Fruit fly (Drosophila melanogaster) whole organism, embryonic: ENCODE measurements around the gene CG10700.
A peak's percentile ranks its signal among the peaks of the same experiment; 100 is the strongest.

Experiments
- Atf6 ChIP-seq: fragments of 200-800 bp; sonication (Bioruptor generic); IDR thresholded peaks from 2 replicates; pipeline ENCODE4 v1.3.6; 2022; ENCODE audit warnings: missing biosample characterization, missing genetic modification characterization
- BEAF-32 ChIP-seq: fragments of 200-800 bp; sonication (Bioruptor generic); optimal IDR thresholded peaks from 3 replicates; lab custom pipeline; 2017; ENCODE audit warnings: missing biosample characterization, missing genetic modification characterization, mild to moderate bottlenecking, moderate library complexity, missing genetic modification reagents
- CG10543 ChIP-seq: fragments of 200-800 bp; sonication (Bioruptor generic); optimal IDR thresholded peaks from 3 replicates; lab custom pipeline; 2017; ENCODE audit warnings: missing biosample characterization, mild to moderate bottlenecking, missing genetic modification characterization, moderate library complexity
- CG10654 ChIP-seq: fragments of 200-800 bp; sonication (Bioruptor generic); optimal IDR thresholded peaks from 2 replicates; lab custom pipeline; 2016; ENCODE audit warnings: missing biosample characterization, missing genetic modification characterization
- CG11504 ChIP-seq: fragments of 200-800 bp; sonication (Bioruptor generic); optimal IDR thresholded peaks from 3 replicates; lab custom pipeline; 2019; ENCODE audit warnings: missing biosample characterization, mild to moderate bottlenecking, missing genetic modification characterization, moderate library complexity
- CG11560 ChIP-seq: fragments of 200-800 bp; sonication (Bioruptor generic); IDR thresholded peaks from 3 replicates; pipeline ENCODE4 v1.3.6; 2022; ENCODE audit warnings: missing biosample characterization, missing genetic modification characterization
- CG12236 ChIP-seq: fragments of 200-800 bp; sonication (Bioruptor generic); optimal IDR thresholded peaks from 2 replicates; lab custom pipeline; 2016; ENCODE audit warnings: missing biosample characterization, missing genetic modification characterization
- CG13287 ChIP-seq: fragments of 200-800 bp; sonication (Bioruptor generic); IDR thresholded peaks from 2 replicates; pipeline ENCODE4 v1.3.6; 2022; ENCODE audit warnings: missing biosample characterization, missing genetic modification characterization; ENCODE audit not compliant: partially characterized antibody
- CG1529 ChIP-seq: fragments of 200-800 bp; sonication (Bioruptor generic); optimal IDR thresholded peaks from 3 replicates; lab custom pipeline; 2018; ENCODE audit warnings: missing biosample characterization, missing genetic modification characterization
- CG15514 ChIP-seq: fragments of 200-800 bp; sonication (Bioruptor generic); optimal IDR thresholded peaks from 3 replicates; lab custom pipeline; 2017; ENCODE audit warnings: missing biosample characterization, missing genetic modification characterization, mild to moderate bottlenecking, moderate library complexity, missing genetic modification reagents
- CG16779 ChIP-seq: fragments of 200-800 bp; sonication (Bioruptor generic); IDR thresholded peaks from 2 replicates; pipeline ENCODE4 v1.3.6; 2022; ENCODE audit warnings: missing biosample characterization, missing genetic modification characterization
- CG16813 ChIP-seq: fragments of 200-800 bp; sonication (Bioruptor generic); IDR thresholded peaks from 3 replicates; pipeline ENCODE4 v1.3.6; 2022; ENCODE audit warnings: missing biosample characterization, missing genetic modification characterization; ENCODE audit not compliant: partially characterized antibody
- CG17568 ChIP-seq: fragments of 200-800 bp; sonication (Bioruptor generic); optimal IDR thresholded peaks from 2 replicates; lab custom pipeline; 2018; ENCODE audit warnings: missing biosample characterization, mild to moderate bottlenecking, missing genetic modification characterization, moderate library complexity
- CG1792 ChIP-seq: fragments of 200-800 bp; sonication (Bioruptor generic); optimal IDR thresholded peaks from 2 replicates; lab custom pipeline; 2016; ENCODE audit warnings: missing biosample characterization, missing genetic modification characterization
- CG2129 ChIP-seq: fragments of 200-800 bp; sonication (Bioruptor generic); IDR thresholded peaks from 2 replicates; pipeline ENCODE4 v1.3.6; 2022; ENCODE audit warnings: missing biosample characterization, missing genetic modification characterization; ENCODE audit not compliant: partially characterized antibody
- CG2712 ChIP-seq: fragments of 200-800 bp; optimal IDR thresholded peaks from 3 replicates; lab custom pipeline; 2019; ENCODE audit warnings: missing biosample characterization, mild to moderate bottlenecking, missing genetic modification characterization, moderate library complexity
- CG2875 ChIP-seq: fragments of 200-800 bp; sonication (Bioruptor generic); optimal IDR thresholded peaks from 2 replicates; lab custom pipeline; 2017; ENCODE audit warnings: missing biosample characterization, mild to moderate bottlenecking, missing genetic modification characterization, missing genetic modification reagents
- CG32532 ChIP-seq: fragments of 200-800 bp; sonication (Bioruptor generic); IDR thresholded peaks from 2 replicates; pipeline ENCODE4 v1.3.6; 2022; ENCODE audit warnings: missing biosample characterization, missing genetic modification characterization
- CG33557 ChIP-seq: fragments of 200-800 bp; sonication (Bioruptor generic); optimal IDR thresholded peaks from 2 replicates; lab custom pipeline; 2019; ENCODE audit warnings: missing biosample characterization, mild to moderate bottlenecking, missing genetic modification characterization, moderate library complexity
- CG34224 ChIP-seq: fragments of 200-800 bp; sonication (Bioruptor generic); IDR thresholded peaks from 3 replicates; pipeline ENCODE4 v1.3.6; 2022; ENCODE audit warnings: missing biosample characterization, missing genetic modification characterization; ENCODE audit not compliant: partially characterized antibody
- CG3847 ChIP-seq: fragments of 200-800 bp; sonication (Bioruptor generic); IDR thresholded peaks from 2 replicates; pipeline ENCODE4 v1.3.6; 2022; ENCODE audit warnings: missing biosample characterization, missing genetic modification characterization
- CG4617 ChIP-seq: fragments of 200-800 bp; sonication (Bioruptor generic); optimal IDR thresholded peaks from 3 replicates; lab custom pipeline; 2016; ENCODE audit warnings: missing biosample characterization, missing genetic modification characterization, borderline replicate concordance
- CG8290 ChIP-seq, 3 experiments: fragments of 200-800 bp; sonication (Bioruptor generic); optimal IDR thresholded peaks; 2 replicates each; lab custom pipeline; 2016 to 2019; ENCODE audit warnings: missing biosample characterization in 3 of 3, missing genetic modification characterization in 3 of 3, mild to moderate bottlenecking in 2 of 3, moderate library complexity in 1 of 3
- CG8478 ChIP-seq: fragments of >200 bp; optimal IDR thresholded peaks from 2 replicates; lab custom pipeline; 2018
- CG8765 ChIP-seq: fragments of 200-800 bp; sonication (Bioruptor generic); IDR thresholded peaks from 2 replicates; pipeline ENCODE4 v1.3.6; 2022; ENCODE audit warnings: missing biosample characterization, missing genetic modification characterization
- Dll ChIP-seq: fragments of 200-800 bp; sonication (Bioruptor generic); IDR thresholded peaks from 4 replicates; pipeline ENCODE4 v1.3.6; 2022; ENCODE audit warnings: missing biosample characterization, missing genetic modification characterization; ENCODE audit not compliant: partially characterized antibody
- Doc3 ChIP-seq: fragments of 200-800 bp; sonication (Bioruptor generic); IDR thresholded peaks from 3 replicates; pipeline ENCODE4 v1.3.6; 2022; ENCODE audit warnings: missing biosample characterization, missing genetic modification characterization; ENCODE audit not compliant: partially characterized antibody
- Fer2 ChIP-seq: fragments of 200-800 bp; sonication (Bioruptor generic); optimal IDR thresholded peaks from 2 replicates; lab custom pipeline; 2018; ENCODE audit warnings: missing biosample characterization, mild to moderate bottlenecking, missing genetic modification characterization, moderate library complexity
- HLH3B ChIP-seq: fragments of 200-800 bp; sonication (Bioruptor generic); IDR thresholded peaks from 2 replicates; pipeline ENCODE4 v1.3.6; 2022; ENCODE audit warnings: missing biosample characterization, missing genetic modification characterization
- HLH4C ChIP-seq: fragments of 200-800 bp; sonication (Bioruptor generic); IDR thresholded peaks from 3 replicates; pipeline ENCODE4 v1.3.6; 2022; ENCODE audit warnings: missing biosample characterization, missing genetic modification characterization; ENCODE audit not compliant: partially characterized antibody
- Lim3 ChIP-seq: fragments of 200-800 bp; sonication (Bioruptor generic); IDR thresholded peaks from 2 replicates; pipeline ENCODE4 v1.3.6; 2022; ENCODE audit warnings: missing biosample characterization, missing genetic modification characterization
- MBD-R2 ChIP-seq: fragments of 200-800 bp; sonication (Bioruptor generic); IDR thresholded peaks from 2 replicates; pipeline ENCODE4 v1.3.6; 2022; ENCODE audit warnings: missing biosample characterization, missing genetic modification characterization
- Max ChIP-seq: fragments of 200-800 bp; sonication (Bioruptor generic); optimal IDR thresholded peaks from 2 replicates; lab custom pipeline; 2016; ENCODE audit warnings: missing biosample characterization, mild to moderate bottlenecking, missing genetic modification characterization
- Med ChIP-seq: fragments of 200-800 bp; sonication (Bioruptor generic); peaks from one replicate; lab custom pipeline; 2016; ENCODE audit warnings: missing biosample characterization, missing genetic modification characterization, mild to moderate bottlenecking, inconsistent platforms, moderate library complexity
- Opbp ChIP-seq: fragments of 200-800 bp; sonication (Bioruptor generic); IDR thresholded peaks from 3 replicates; pipeline ENCODE4 v1.3.6; 2022; ENCODE audit warnings: missing biosample characterization, missing genetic modification characterization; ENCODE audit not compliant: partially characterized antibody
- Scr ChIP-seq: fragments of 200-800 bp; sonication (Bioruptor generic); IDR thresholded peaks from 2 replicates; pipeline ENCODE4 v1.3.6; 2022; ENCODE audit warnings: missing biosample characterization, missing genetic modification characterization; ENCODE audit not compliant: partially characterized antibody
- bab2 ChIP-seq: fragments of 200-800 bp; sonication (Bioruptor generic); optimal IDR thresholded peaks from 2 replicates; lab custom pipeline; 2016; ENCODE audit warnings: missing biosample characterization, missing genetic modification characterization
- ci ChIP-seq: fragments of 200-800 bp; sonication (Bioruptor generic); IDR thresholded peaks from 3 replicates; pipeline ENCODE4 v1.3.6; 2022; ENCODE audit warnings: missing biosample characterization, missing genetic modification characterization
- fru ChIP-seq: fragments of >200 bp; optimal IDR thresholded peaks from 2 replicates; lab custom pipeline; 2017
- mld ChIP-seq: fragments of 200-800 bp; sonication (Bioruptor generic); IDR thresholded peaks from 3 replicates; pipeline ENCODE4 v1.3.6; 2022; ENCODE audit warnings: missing biosample characterization, missing genetic modification characterization; ENCODE audit not compliant: partially characterized antibody
- nerfin-1 ChIP-seq: fragments of 200-800 bp; sonication (Bioruptor generic); optimal IDR thresholded peaks from 3 replicates; lab custom pipeline; 2019; ENCODE audit warnings: missing biosample characterization, mild to moderate bottlenecking, missing genetic modification characterization, moderate library complexity
- onecut ChIP-seq: fragments of 200-800 bp; sonication (Bioruptor generic); IDR thresholded peaks from 2 replicates; pipeline ENCODE4 v1.3.6; 2022; ENCODE audit warnings: missing biosample characterization, missing genetic modification characterization
- pnt ChIP-seq: fragments of 200-800 bp; sonication (Bioruptor generic); optimal IDR thresholded peaks from 3 replicates; lab custom pipeline; 2016; ENCODE audit warnings: missing biosample characterization, missing genetic modification characterization
- ro ChIP-seq: fragments of 200-800 bp; sonication (Bioruptor generic); IDR thresholded peaks from 2 replicates; pipeline ENCODE4 v1.3.6; 2022; ENCODE audit warnings: missing biosample characterization, missing genetic modification characterization
- stc ChIP-seq: fragments of 200-800 bp; sonication (Bioruptor generic); IDR thresholded peaks from 2 replicates; pipeline ENCODE4 v1.3.6; 2022; ENCODE audit warnings: missing biosample characterization, missing genetic modification characterization
- stwl ChIP-seq: fragments of 200-800 bp; sonication (Bioruptor generic); optimal IDR thresholded peaks from 3 replicates; lab custom pipeline; 2018; ENCODE audit warnings: missing biosample characterization, mild to moderate bottlenecking, missing genetic modification characterization, moderate library complexity
- trem ChIP-seq: fragments of 200-800 bp; optimal IDR thresholded peaks from 3 replicates; lab custom pipeline; 2019; ENCODE audit warnings: missing biosample characterization, mild to moderate bottlenecking, missing genetic modification characterization, moderate library complexity
- unc-4 ChIP-seq: fragments of 200-800 bp; sonication (Bioruptor generic); IDR thresholded peaks from 2 replicates; pipeline ENCODE4 v1.3.6; 2022; ENCODE audit warnings: missing biosample characterization, missing genetic modification characterization; ENCODE audit not compliant: partially characterized antibody
- vnd ChIP-seq: fragments of 200-800 bp; sonication (Bioruptor generic); IDR thresholded peaks from 3 replicates; pipeline ENCODE4 v1.3.6; 2022; ENCODE audit warnings: missing biosample characterization, missing genetic modification characterization; ENCODE audit not compliant: partially characterized antibody

The CG10700 gene

dm6 chr2L:19068393-19068792 lies 10.4 kb downstream of the CG10700 start:
- TF ChIP-seq Atf6 = no peak
- TF ChIP-seq CG2875 = no peak
- no peak for TF ChIP-seq CG8290 (GFP tag; optimal IDR thresholded peaks at IDR 0.05; lab: Kevin White, UChicago)
- no peak for TF ChIP-seq CG8290 (tag; optimal IDR thresholded peaks at IDR 0.05; lab: Kevin White, UChicago)
- no peak for TF ChIP-seq CG1529 (GFP tag; lab: Kevin White, UChicago)
- TF ChIP-seq CG8765 = no peak
- TF ChIP-seq Lim3 (GFP tag; lab: Robert Waterston, UW) = peak; percentile 36; the same call in 1 of the 2 replicates
- TF ChIP-seq CG15514 = no peak
- peak; percentile 94 for TF ChIP-seq CG11504 (tag; lab: Kevin White, UChicago)
- TF ChIP-seq fru (lab: Kevin White, UChicago) = no peak
- 0 out of 4 replicates have a peak, but pooled peaks have one; percentile 39 for TF ChIP-seq Dll
- TF ChIP-seq HLH3B (GFP tag; lab: Robert Waterston, UW) = 0 out of 2 replicates have a peak, but pooled peaks have one; percentile 7
- no peak for TF ChIP-seq pnt
- no peak for TF ChIP-seq CG16779
- no peak for TF ChIP-seq CG3847
- TF ChIP-seq bab2 = no peak
- no peak for TF ChIP-seq stc (GFP tag; lab: Robert Waterston, UW)
- TF ChIP-seq BEAF-32 = no peak
- TF ChIP-seq CG34224 (GFP tag; lab: Robert Waterston, UW) = no peak
- no peak for TF ChIP-seq CG32532 (GFP tag; lab: Robert Waterston, UW)
- no peak for TF ChIP-seq CG8478 (lab: Kevin White, UChicago)
- no peak for TF ChIP-seq CG10543
- TF ChIP-seq CG10654 (GFP tag; lab: Kevin White, UChicago) = no peak
- TF ChIP-seq CG12236 (GFP tag; lab: Kevin White, UChicago) = no peak
- no peak for TF ChIP-seq Max (GFP tag; lab: Kevin White, UChicago)
- no peak for TF ChIP-seq CG17568 (GFP tag; lab: Kevin White, UChicago)
- no peak for TF ChIP-seq ro (GFP tag; lab: Robert Waterston, UW)
- TF ChIP-seq Doc3 = no peak

DNA sequence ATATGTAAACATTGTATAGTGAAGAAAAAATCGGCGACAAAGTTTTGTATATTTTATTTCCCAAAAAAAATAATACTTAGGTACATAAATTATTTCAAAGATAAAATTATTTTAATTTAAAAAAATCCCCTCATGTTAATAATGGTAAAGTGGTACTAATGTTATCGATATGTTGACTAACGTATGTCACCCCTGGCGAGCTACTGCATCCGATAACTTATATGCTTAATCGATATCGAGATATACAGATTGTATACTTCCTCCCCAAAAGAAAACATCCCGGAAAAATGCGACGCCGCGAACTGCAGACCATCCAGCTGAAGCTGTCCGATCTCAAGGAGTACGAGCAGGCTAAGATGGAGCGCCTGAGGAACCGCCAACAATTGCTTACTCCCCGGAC lies 14.1 kb downstream of the CG10700 start, which contains the start of gene CG17343:
TSS of gene CG17343 (plus strand) at position 224 of the 400 bp plus-strand sequence.
- no peak for TF ChIP-seq CG1792 (GFP tag; lab: Kevin White, UChicago)
- peak; percentile 41 for TF ChIP-seq CG4617 (GFP tag; lab: Kevin White, UChicago)
- peak; percentile 67 for TF ChIP-seq CG11504 (tag; lab: Kevin White, UChicago)
- no peak for TF ChIP-seq Fer2 (tag; lab: Kevin White, UChicago)
- TF ChIP-seq CG16813 = peak; percentile 87
- TF ChIP-seq HLH4C = peak; percentile 99
- TF ChIP-seq Scr (GFP tag; lab: Robert Waterston, UW) = peak; percentile 83
- peak; percentile 96 for TF ChIP-seq CG34224 (GFP tag; lab: Robert Waterston, UW)
- peak; percentile 72 for TF ChIP-seq unc-4 (GFP tag; lab: Robert Waterston, UW)
- peak; percentile 87 for TF ChIP-seq CG13287
- TF ChIP-seq trem (tag; lab: Kevin White, UChicago) = peak; percentile 46
- TF ChIP-seq CG2712 (tag; lab: Kevin White, UChicago) = peak; percentile 18
- peak; percentile 77 for TF ChIP-seq Doc3
- no peak for TF ChIP-seq nerfin-1
- peak; percentile 91; the same call in 2 of the 3 replicates for TF ChIP-seq Opbp
- no peak for TF ChIP-seq CG11560 (tag; lab: Robert Waterston, UW)
- peak; percentile 21; the same call in 1 of the 2 replicates for TF ChIP-seq onecut (GFP tag; lab: Robert Waterston, UW)
- peak; percentile 68 for TF ChIP-seq stwl
- TF ChIP-seq CG2129 (GFP tag; lab: Robert Waterston, UW) = peak; percentile 32; the same call in 1 of the 2 replicates
- TF ChIP-seq MBD-R2 = peak; percentile 86
- peak; percentile 40 for TF ChIP-seq Med (GFP tag; lab: Kevin White, UChicago)
- peak; percentile 98 for TF ChIP-seq mld
- peak; percentile 21; the same call in 1 of the 3 replicates for TF ChIP-seq ci (GFP tag; lab: Robert Waterston, UW)
- TF ChIP-seq CG33557 = no peak
- TF ChIP-seq CG16779 = no peak
- TF ChIP-seq vnd (GFP tag; lab: Robert Waterston, UW) = peak; percentile 90
